Fruit fly (Drosophila melanogaster): Measurements from ENCODE around the gene CG6683.

Gene CG6683

dm6 chr3L:8525691-8526421 lies 11.1 kb upstream of the CG6683 start (continued):
- no peak for TF ChIP-seq yki (optimal IDR thresholded peaks at IDR 0.05)
- TF ChIP-seq CTCF (GFP tag; optimal IDR thresholded peaks at IDR 0.05) = no peak
- no peak for TF ChIP-seq Camta (GFP tag; optimal IDR thresholded peaks at IDR 0.05)
- peak; percentile 14 for TF ChIP-seq CG12659 (GFP tag; optimal IDR thresholded peaks at IDR 0.05)
- peak; percentile 32 for TF ChIP-seq wek (GFP tag; optimal IDR thresholded peaks at IDR 0.05)
- TF ChIP-seq CG10274 (GFP tag; optimal IDR thresholded peaks at IDR 0.05) = no peak
- peak; percentile 28 for TF ChIP-seq CG4328 (GFP tag; optimal IDR thresholded peaks at IDR 0.05)
- TF ChIP-seq Lhr (GFP tag; optimal IDR thresholded peaks at IDR 0.05) = no peak
- peak; percentile 13 for TF ChIP-seq NfI (GFP tag; optimal IDR thresholded peaks at IDR 0.05)
- no peak for TF ChIP-seq Rx (GFP tag; IDR thresholded peaks at IDR 0.05)
- TF ChIP-seq gt (GFP tag; IDR thresholded peaks at IDR 0.05) = no peak
- TF ChIP-seq CG11398 (GFP tag; optimal IDR thresholded peaks at IDR 0.05) = no peak
- TF ChIP-seq CG12744 (GFP tag; optimal IDR thresholded peaks at IDR 0.05) = peak; percentile 40
- peak; percentile 60 for TF ChIP-seq CG1233 (GFP tag; optimal IDR thresholded peaks at IDR 0.05)
- no peak for TF ChIP-seq CG3838 (GFP tag; optimal IDR thresholded peaks at IDR 0.05)
- TF ChIP-seq CG15479 (GFP tag; optimal IDR thresholded peaks at IDR 0.05) = peak; percentile 5
- peak; percentile 19 for TF ChIP-seq repo (GFP tag; optimal IDR thresholded peaks at IDR 0.05)
- no peak for TF ChIP-seq Rfx (GFP tag; IDR thresholded peaks at IDR 0.05)
- 0 out of 4 replicates have a peak, but pooled peaks have one; percentile 7 for TF ChIP-seq chinmo (GFP tag; IDR thresholded peaks at IDR 0.05; ENCODE audit: partially characterized antibody)
- TF ChIP-seq ro (GFP tag; IDR thresholded peaks at IDR 0.05) = no peak
- no peak for TF ChIP-seq stc (GFP tag; IDR thresholded peaks at IDR 0.05)
- TF ChIP-seq salm (tag; optimal IDR thresholded peaks at IDR 0.05) = no peak
- no peak for TF ChIP-seq hkb (optimal IDR thresholded peaks at IDR 0.05)
- peak; percentile 37 for TF ChIP-seq hkb (GFP tag; IDR thresholded peaks at IDR 0.05)
- TF ChIP-seq Sox102F (GFP tag; optimal IDR thresholded peaks at IDR 0.05) = peak; percentile 22
- TF ChIP-seq dysf (GFP tag; IDR thresholded peaks at IDR 0.05) = 0 out of 3 replicates have a peak, but pooled peaks have one; percentile 29
- TF ChIP-seq Awh (GFP tag; IDR thresholded peaks at IDR 0.05) = no peak
- peak; percentile 58 for TF ChIP-seq zfh2 (GFP tag; optimal IDR thresholded peaks at IDR 0.05)
- no peak for TF ChIP-seq tap (tag; optimal IDR thresholded peaks at IDR 0.05)
- peak; percentile 87 for TF ChIP-seq mirr (GFP tag; optimal IDR thresholded peaks at IDR 0.05)
- peak; percentile 37 for TF ChIP-seq Hmx (GFP tag; optimal IDR thresholded peaks at IDR 0.05)
- no peak for TF ChIP-seq dimm (GFP tag; IDR thresholded peaks at IDR 0.05)
- TF ChIP-seq CG11696 (GFP tag; IDR thresholded peaks at IDR 0.05) = no peak
- TF ChIP-seq CG4404 (GFP tag; IDR thresholded peaks at IDR 0.05) = no peak
- TF ChIP-seq CG4854 (GFP tag; optimal IDR thresholded peaks at IDR 0.05) = no peak
- no peak for TF ChIP-seq YL-1 (GFP tag; optimal IDR thresholded peaks at IDR 0.05)
- TF ChIP-seq CG17328 (GFP tag; IDR thresholded peaks at IDR 0.05) = no peak
- peak; percentile 12 for TF ChIP-seq pros (GFP tag; optimal IDR thresholded peaks at IDR 0.05)
- peak; percentile 35 for TF ChIP-seq CG7556 (GFP tag; optimal IDR thresholded peaks at IDR 0.05)
- peak; percentile 41 for TF ChIP-seq CG13424 (tag; optimal IDR thresholded peaks at IDR 0.05)
- peak; percentile 26 for TF ChIP-seq her (GFP tag; optimal IDR thresholded peaks at IDR 0.05)
- TF ChIP-seq CG16779 (GFP tag; IDR thresholded peaks at IDR 0.05) = no peak
- no peak for TF ChIP-seq ham (GFP tag; IDR thresholded peaks at IDR 0.05)
- no peak for TF ChIP-seq CG4730 (GFP tag; IDR thresholded peaks at IDR 0.05)
- peak; percentile 27 for TF ChIP-seq CrebB (tag; optimal IDR thresholded peaks at IDR 0.05)
- TF ChIP-seq CG8290 (GFP tag; optimal IDR thresholded peaks at IDR 0.05) = no peak
- peak in 1 of 2 experiments; percentile 30 for TF ChIP-seq CG8290 (tag; optimal IDR thresholded peaks at IDR 0.05)
- TF ChIP-seq CG4820 (GFP tag; optimal IDR thresholded peaks at IDR 0.05) = peak; percentile 6
- peak; percentile 36; the same call in 1 of the 2 replicates for TF ChIP-seq Taf1 (GFP tag; IDR thresholded peaks at IDR 0.05)
- TF ChIP-seq CG13624 (GFP tag; optimal IDR thresholded peaks at IDR 0.05) = peak; percentile 72
- no peak for TF ChIP-seq crol (GFP tag; IDR thresholded peaks at IDR 0.05)
- peak; percentile 62 for TF ChIP-seq Meics (GFP tag; optimal IDR thresholded peaks at IDR 0.05)
